Worm (Caenorhabditis elegans): Measurements from ENCODE around the gene F14H12.6.

DNA sequence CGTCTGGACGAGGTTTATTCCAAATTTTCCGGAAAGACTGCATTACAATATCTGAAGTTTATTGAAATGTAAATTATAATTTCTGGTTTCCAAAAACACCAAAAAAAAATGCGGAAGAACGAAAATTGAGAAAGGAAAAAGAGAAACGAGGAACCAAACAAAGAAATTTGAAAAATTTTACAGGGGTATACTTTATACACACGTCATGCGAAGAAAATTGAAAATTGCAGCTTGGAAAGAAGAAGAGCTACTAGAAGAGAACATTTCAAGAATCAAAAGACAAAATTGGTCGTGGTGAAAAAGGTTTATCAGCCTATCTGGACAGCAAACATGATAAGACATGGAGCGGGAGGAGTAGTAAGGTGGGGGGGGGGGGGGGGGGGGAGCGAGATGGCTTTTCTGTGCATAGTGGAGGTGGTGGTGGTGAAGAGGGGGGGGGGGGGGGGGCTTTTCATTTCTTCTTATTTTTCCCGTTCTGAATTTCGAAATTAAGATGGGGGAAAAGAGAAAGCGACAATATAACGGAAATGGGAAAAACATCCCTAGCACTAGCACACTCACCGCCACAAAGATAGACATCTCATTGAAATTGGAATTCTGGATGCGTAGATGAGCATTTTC lies 26.1 kb upstream of the F14H12.6 start, which contains the start of gene lst-2:
- no peak for TF ChIP-seq ceh-45 (GFP tag; IDR thresholded peaks at IDR 0.05)
- TF ChIP-seq sox-2 (GFP tag; IDR thresholded peaks at IDR 0.05), result no peak
- TF ChIP-seq tbx-2 (tag; optimal IDR thresholded peaks at IDR 0.05), result no peak
- TF ChIP-seq unc-3 (GFP tag; conservative IDR thresholded peaks at IDR 0.05), result no peak
- no peak for TF ChIP-seq unc-3 (tag; optimal IDR thresholded peaks at IDR 0.05)
- no peak for TF ChIP-seq pqm-1 (tag; optimal IDR thresholded peaks at IDR 0.05)
- no peak for TF ChIP-seq ceh-9 (tag; optimal IDR thresholded peaks at IDR 0.05)
